Worm (Caenorhabditis elegans): ENCODE results near the gene Y54F10BM.21.

DNA sequence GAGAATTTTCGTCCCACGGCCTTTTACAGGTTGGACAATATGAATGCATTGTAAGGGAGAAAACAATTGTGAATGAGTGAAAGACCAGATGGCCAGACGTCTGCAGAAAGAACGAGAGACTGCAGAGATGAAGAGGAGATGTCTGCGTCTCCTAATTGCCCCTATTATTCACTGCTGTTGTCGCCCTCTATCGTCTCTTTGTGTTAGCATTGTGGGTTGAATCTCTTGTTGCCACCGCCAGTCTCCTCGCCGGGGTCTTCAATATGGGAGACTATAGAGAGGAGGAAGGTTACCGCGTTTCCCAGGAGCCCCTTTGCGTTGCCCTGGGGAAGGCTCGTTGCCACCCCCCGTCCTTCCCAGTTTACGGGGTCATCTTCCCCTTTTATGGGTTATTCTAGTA lies 27.9 kb downstream of the Y54F10BM.21 start, which contains the start of gene Y54F10BM.9:
- TF ChIP-seq dao-5 (tag; optimal IDR thresholded peaks at IDR 0.05) (no peak), him-1 (tag; optimal IDR thresholded peaks at IDR 0.05) (no peak), W03F9.2 (tag; optimal IDR thresholded peaks at IDR 0.05) (no peak)
